Worm (Caenorhabditis elegans) whole organism, young adult: Measurements from ENCODE around the gene elo-8.

Source experiments
- F10E7.11 ChIP-seq: sonication (generic microtip); optimal IDR thresholded peaks from 2 replicates; lab custom pipeline; 2017; ENCODE audit warnings: mild to moderate bottlenecking, missing genetic modification characterization, moderate library complexity, missing compliant biosample characterization
- ama-1 ChIP-seq, 3 experiments: fragments of 150-350 bp in 1 of 3; sonication (generic microtip) in 2 of 3; optimal IDR thresholded peaks; 2 replicates each; lab custom pipeline; 2014 to 2018; ENCODE audit warnings: missing biosample characterization in 2 of 3, missing genetic modification characterization in 2 of 3, missing genetic modification reagents in 2 of 3
- aptf-2 ChIP-seq: fragments of 200-800 bp; sonication (Bioruptor generic); conservative IDR thresholded peaks from 2 replicates; pipeline ENCODE4 v1.3.6; 2022; ENCODE audit warnings: missing genetic modification reagents, missing genetic modification characterization, missing compliant biosample characterization
- hrde-1 ChIP-seq: sonication (generic microtip); optimal IDR thresholded peaks from 2 replicates; lab custom pipeline; 2016; ENCODE audit warnings: missing genetic modification characterization, mild to moderate bottlenecking, missing compliant biosample characterization, moderate library complexity, missing genotype, missing genetic modification reagents, borderline replicate concordance
- pha-4 ChIP-seq: fragments of 150-350 bp; sonication (generic microtip); optimal IDR thresholded peaks from 2 replicates; lab custom pipeline; 2014; ENCODE audit warnings: missing biosample characterization, missing genetic modification reagents, missing genetic modification characterization

- TF ChIP-seq ama-1 (optimal IDR thresholded peaks at IDR 0.05; lab: Kevin White, UChicago) (no peak), ama-1 (GFP tag; optimal IDR thresholded peaks at IDR 0.05; lab: Kevin White, UChicago) (no peak), pha-4 (tag; lab: Kevin White, UChicago) (no peak), aptf-2 (no peak), hrde-1 (no peak), F10E7.11 (tag; lab: Kevin White, UChicago) (no peak)
Observed at ce11 chrIII:11269206-11269605, 37.3 kb upstream of the elo-8 start.
